Worm (Caenorhabditis elegans): ENCODE data around the gene str-8.

ce11 chrV:15726610-15727009 is 28.2 kb upstream of the str-8 start, which contains the start of the genes irld-57 and sfxn-1.3:
- TF ChIP-seq mef-2 (tag; optimal IDR thresholded peaks at IDR 0.05) (no peak), nhr-71 (tag; optimal IDR thresholded peaks at IDR 0.05) (no peak), ces-1 (GFP tag; optimal IDR thresholded peaks at IDR 0.05) (no peak), pag-3 (tag; optimal IDR thresholded peaks at IDR 0.05; ENCODE audit: borderline replicate concordance, insufficient read depth) (no peak), ama-1 (optimal IDR thresholded peaks at IDR 0.05) (no peak), elt-3 (tag; optimal IDR thresholded peaks at IDR 0.05) (no peak), lin-15B (tag; optimal IDR thresholded peaks at IDR 0.05) (no peak), lir-3 (tag; optimal IDR thresholded peaks at IDR 0.05; ENCODE audit: poor library complexity) (no peak), hpl-2 (GFP tag; optimal IDR thresholded peaks at IDR 0.05) (no peak), unc-62 (GFP tag; optimal IDR thresholded peaks at IDR 0.05) (no peak), nhr-20 (tag; optimal IDR thresholded peaks at IDR 0.05) (no peak), ceh-82 (tag; optimal IDR thresholded peaks at IDR 0.05) (no peak), nhr-77 (tag; optimal IDR thresholded peaks at IDR 0.05) (no peak), ztf-11 (tag; optimal IDR thresholded peaks at IDR 0.05) (no peak)

All from whole organism, L1 larva.